Worm (Caenorhabditis elegans) whole organism, L2 larva: Measurements from ENCODE around the gene T05C12.15.

Source experiments
- C34F6.9 ChIP-seq: fragments of 150-350 bp; optimal IDR thresholded peaks from 2 replicates; lab custom pipeline; 2014; ENCODE audit warnings: missing biosample characterization, missing genetic modification characterization
- F13H6.1 ChIP-seq: sonication (generic microtip); optimal IDR thresholded peaks from 2 replicates; lab custom pipeline; 2016; ENCODE audit warnings: missing genetic modification characterization, missing compliant biosample characterization
- R02D3.7 ChIP-seq: fragments of 150-350 bp; optimal IDR thresholded peaks from 2 replicates; lab custom pipeline; 2014; ENCODE audit warnings: missing biosample characterization, missing genetic modification characterization
- Y55F3AM.14 ChIP-seq: fragments of 200-800 bp; sonication (Bioruptor generic); optimal IDR thresholded peaks from 2 replicates; lab custom pipeline; 2018; ENCODE audit warnings: mild to moderate bottlenecking, missing genetic modification characterization, missing compliant biosample characterization
- ZK546.5 ChIP-seq: sonication (generic microtip); optimal IDR thresholded peaks from 2 replicates; lab custom pipeline; 2017; ENCODE audit warnings: missing biosample characterization, missing genetic modification characterization
- alr-1 ChIP-seq: fragments of 150-350 bp; optimal IDR thresholded peaks from 2 replicates; lab custom pipeline; 2014; ENCODE audit warnings: missing biosample characterization, missing genetic modification characterization
- aly-2 ChIP-seq: fragments of 150-350 bp; optimal IDR thresholded peaks from 2 replicates; lab custom pipeline; 2014; ENCODE audit warnings: missing biosample characterization, missing genetic modification characterization
- ama-1 ChIP-seq: fragments of 150-350 bp; optimal IDR thresholded peaks from 2 replicates; lab custom pipeline; 2018; ENCODE audit warnings: inconsistent platforms
- blmp-1 ChIP-seq: sonication (generic microtip); optimal IDR thresholded peaks from 2 replicates; lab custom pipeline; 2017; ENCODE audit warnings: missing genetic modification characterization, mild to moderate bottlenecking, missing compliant biosample characterization, antibody characterized with exemption, moderate library complexity; ENCODE audit not compliant: insufficient read depth
- ceh-16 ChIP-seq: fragments of 150-350 bp; optimal IDR thresholded peaks from 2 replicates; lab custom pipeline; 2014; ENCODE audit warnings: missing biosample characterization, missing genetic modification characterization
- ceh-82 ChIP-seq: fragments of 150-350 bp; optimal IDR thresholded peaks from 2 replicates; lab custom pipeline; 2014; ENCODE audit warnings: missing biosample characterization, missing genetic modification characterization
- crh-2 ChIP-seq: sonication (generic microtip); optimal IDR thresholded peaks from 2 replicates; lab custom pipeline; 2017; ENCODE audit warnings: missing biosample characterization, missing genetic modification characterization
- dmd-4 ChIP-seq: sonication (generic microtip); optimal IDR thresholded peaks from 2 replicates; lab custom pipeline; 2017; ENCODE audit warnings: missing biosample characterization, missing genetic modification characterization
- egl-27 ChIP-seq: sonication (generic microtip); optimal IDR thresholded peaks from 3 replicates; lab custom pipeline; 2017; ENCODE audit warnings: missing biosample characterization, missing genetic modification reagents, missing genetic modification characterization
- elt-1 ChIP-seq: fragments of 150-350 bp; optimal IDR thresholded peaks from 2 replicates; lab custom pipeline; 2014; ENCODE audit warnings: missing biosample characterization, missing genetic modification characterization
- elt-3 ChIP-seq: sonication (generic microtip); optimal IDR thresholded peaks from 2 replicates; lab custom pipeline; 2017; ENCODE audit warnings: missing biosample characterization, missing genetic modification characterization
- fos-1 ChIP-seq: fragments of 150-350 bp; optimal IDR thresholded peaks from 2 replicates; lab custom pipeline; 2014; ENCODE audit warnings: missing biosample characterization, missing genetic modification characterization
- gmeb-1 ChIP-seq: fragments of 150-350 bp; optimal IDR thresholded peaks from 2 replicates; lab custom pipeline; 2014; ENCODE audit warnings: missing biosample characterization, missing genetic modification characterization
- lin-11 ChIP-seq: fragments of 150-350 bp; sonication (generic microtip); optimal IDR thresholded peaks from 2 replicates; lab custom pipeline; 2014; ENCODE audit warnings: missing biosample characterization, missing genetic modification characterization, inconsistent platforms, mixed read lengths
- lin-13 ChIP-seq: fragments of 150-350 bp; optimal IDR thresholded peaks from 2 replicates; lab custom pipeline; 2014; ENCODE audit warnings: missing biosample characterization, missing genetic modification reagents, missing genetic modification characterization
- lin-39 ChIP-seq: fragments of 150-350 bp; optimal IDR thresholded peaks from 2 replicates; lab custom pipeline; 2014; ENCODE audit warnings: missing biosample characterization, missing genetic modification reagents, missing genetic modification characterization
- lsy-2 ChIP-seq, 2 experiments: fragments of 150-350 bp in 1 of 2; sonication (generic microtip) in 1 of 2; optimal IDR thresholded peaks; 2 replicates each; lab custom pipeline; 2014 to 2017; ENCODE audit warnings: missing biosample characterization in 2 of 2, missing genetic modification characterization in 2 of 2
- mab-5 ChIP-seq: fragments of 150-350 bp; optimal IDR thresholded peaks from 2 replicates; lab custom pipeline; 2014; ENCODE audit warnings: missing biosample characterization, missing genetic modification characterization
- mbf-1 ChIP-seq: sonication (generic microtip); optimal IDR thresholded peaks from 2 replicates; lab custom pipeline; 2017; ENCODE audit warnings: missing biosample characterization, missing genetic modification characterization
- mdl-1 ChIP-seq, 2 experiments: fragments of 150-350 bp in 1 of 2; sonication (generic microtip) in 1 of 2; optimal IDR thresholded peaks; 2 replicates each; lab custom pipeline; 2017; ENCODE audit warnings: missing biosample characterization in 2 of 2, missing genetic modification characterization in 2 of 2
- nhr-10 ChIP-seq: sonication (generic microtip); optimal IDR thresholded peaks from 2 replicates; lab custom pipeline; 2017; ENCODE audit warnings: missing biosample characterization, missing genetic modification characterization
- nhr-11 ChIP-seq: fragments of 150-350 bp; optimal IDR thresholded peaks from 2 replicates; lab custom pipeline; 2014; ENCODE audit warnings: missing biosample characterization, missing genetic modification characterization
- nhr-12 ChIP-seq: fragments of 150-350 bp; optimal IDR thresholded peaks from 2 replicates; lab custom pipeline; 2014; ENCODE audit warnings: missing biosample characterization, missing genetic modification characterization
- nhr-129 ChIP-seq: fragments of 150-350 bp; optimal IDR thresholded peaks from 2 replicates; lab custom pipeline; 2014; ENCODE audit warnings: missing biosample characterization, missing genetic modification characterization
- nhr-21 ChIP-seq: fragments of 150-350 bp; optimal IDR thresholded peaks from 2 replicates; lab custom pipeline; 2014; ENCODE audit warnings: missing biosample characterization, missing genetic modification characterization
- nhr-23 ChIP-seq: fragments of 150-350 bp; optimal IDR thresholded peaks from 2 replicates; lab custom pipeline; 2014; ENCODE audit warnings: missing biosample characterization, missing genetic modification reagents, missing genetic modification characterization
- nhr-237 ChIP-seq: fragments of 150-350 bp; optimal IDR thresholded peaks from 2 replicates; lab custom pipeline; 2014; ENCODE audit warnings: missing biosample characterization, missing genetic modification characterization
- nhr-25 ChIP-seq: fragments of 150-350 bp; sonication (generic microtip); optimal IDR thresholded peaks from 3 replicates; lab custom pipeline; 2014; ENCODE audit warnings: missing biosample characterization, missing genetic modification characterization
- nhr-6 ChIP-seq: fragments of 150-350 bp; optimal IDR thresholded peaks from 2 replicates; lab custom pipeline; 2014; ENCODE audit warnings: missing biosample characterization, missing genetic modification characterization
- nhr-77 ChIP-seq: fragments of 150-350 bp; optimal IDR thresholded peaks from 2 replicates; lab custom pipeline; 2014; ENCODE audit warnings: missing biosample characterization, missing genetic modification characterization
- peb-1 ChIP-seq: fragments of 150-350 bp; optimal IDR thresholded peaks from 2 replicates; lab custom pipeline; 2014; ENCODE audit warnings: missing biosample characterization, missing genetic modification characterization
- sem-4 ChIP-seq: fragments of 150-350 bp; optimal IDR thresholded peaks from 2 replicates; lab custom pipeline; 2014; ENCODE audit warnings: missing biosample characterization, missing genetic modification reagents, missing genetic modification characterization
- skn-1 ChIP-seq: sonication (generic microtip); optimal IDR thresholded peaks from 2 replicates; lab custom pipeline; 2017; ENCODE audit warnings: missing biosample characterization, missing genetic modification characterization
- sma-3 ChIP-seq: sonication (generic microtip); optimal IDR thresholded peaks from 2 replicates; lab custom pipeline; 2016; ENCODE audit warnings: missing genetic modification reagents, missing genetic modification characterization, missing compliant biosample characterization
- sma-9 ChIP-seq, 2 experiments: fragments of 150-350 bp in 1 of 2; sonication (generic microtip) in 1 of 2; optimal IDR thresholded peaks; 2 replicates each; lab custom pipeline; 2014 to 2016; ENCODE audit warnings: missing genetic modification characterization in 2 of 2, mild to moderate bottlenecking in 1 of 2, missing biosample characterization in 1 of 2, missing compliant biosample characterization in 1 of 2, missing genetic modification reagents in 1 of 2, moderate library complexity in 1 of 2
- snpc-4 ChIP-seq: fragments of 150-350 bp; optimal IDR thresholded peaks from 2 replicates; lab custom pipeline; 2014; ENCODE audit warnings: missing biosample characterization, missing genetic modification characterization
- unc-39 ChIP-seq: fragments of 150-350 bp; optimal IDR thresholded peaks from 2 replicates; lab custom pipeline; 2014; ENCODE audit warnings: missing biosample characterization, missing genetic modification characterization
- unc-55 ChIP-seq: fragments of 150-350 bp; sonication (generic microtip); optimal IDR thresholded peaks from 3 replicates; lab custom pipeline; 2014; ENCODE audit warnings: missing biosample characterization, missing genetic modification reagents, missing genetic modification characterization
- unc-62 ChIP-seq: fragments of 150-350 bp; optimal IDR thresholded peaks from 2 replicates; lab custom pipeline; 2014; ENCODE audit warnings: missing biosample characterization, missing genetic modification reagents, missing genetic modification characterization
- zag-1 ChIP-seq: fragments of 150-350 bp; optimal IDR thresholded peaks from 2 replicates; lab custom pipeline; 2014; ENCODE audit warnings: missing biosample characterization, missing genetic modification characterization
- ztf-1 ChIP-seq: fragments of 200-800 bp; sonication (Bioruptor generic); conservative IDR thresholded peaks from 2 replicates; pipeline ENCODE4 v1.3.6; 2022; ENCODE audit warnings: missing genetic modification characterization, missing compliant biosample characterization
- ztf-11 ChIP-seq: sonication (generic microtip); optimal IDR thresholded peaks from 2 replicates; lab custom pipeline; 2017; ENCODE audit warnings: missing biosample characterization, missing genetic modification characterization
- ztf-4 ChIP-seq: fragments of 150-350 bp; optimal IDR thresholded peaks from 2 replicates; lab custom pipeline; 2014; ENCODE audit warnings: missing biosample characterization, missing genetic modification characterization

T05C12.15 gene

ce11 chrII:8185016-8185493, 15.7 kb downstream of the T05C12.15 start, which contains the start of the genes mig-5 and cct-1:
Gene mig-5, minus strand, starts transcription at chrII:8185023.
Gene cct-1, plus strand, starts transcription at chrII:8185443.
- peak; percentile 98 for TF ChIP-seq gmeb-1 (tag; lab: Kevin White, UChicago)
- peak; percentile 63 for TF ChIP-seq skn-1 (tag; lab: Kevin White, UChicago)
- peak; percentile 99 for TF ChIP-seq C34F6.9 (tag; lab: Kevin White, UChicago)
- peak; percentile 90 for TF ChIP-seq fos-1
- TF ChIP-seq F13H6.1 (tag; lab: Kevin White, UChicago), result peak; percentile 96
- peak; percentile 94 for TF ChIP-seq nhr-129 (tag; lab: Kevin White, UChicago)
- TF ChIP-seq sma-3, result peak; percentile 98
- peak; percentile 16 for TF ChIP-seq elt-1 (tag; lab: Kevin White, UChicago)
- TF ChIP-seq nhr-237, result peak; percentile 84
- peak; percentile 9 for TF ChIP-seq alr-1
- TF ChIP-seq sma-9 (GFP tag; optimal IDR thresholded peaks at IDR 0.05; lab: Kevin White, UChicago), result peak; percentile 98
- TF ChIP-seq sma-9 (tag; optimal IDR thresholded peaks at IDR 0.05; lab: Kevin White, UChicago), result no peak
- TF ChIP-seq lin-11 (tag; lab: Kevin White, UChicago), result peak; percentile 98
- peak; percentile 91 for TF ChIP-seq ceh-82 (tag; lab: Kevin White, UChicago)
- peak; percentile 98 for TF ChIP-seq ztf-4 (tag; lab: Kevin White, UChicago)
- peak; percentile 90 for TF ChIP-seq snpc-4
- peak; percentile 92 for TF ChIP-seq ceh-16 (tag; lab: Kevin White, UChicago)
- peak; percentile 97 for TF ChIP-seq mab-5
- TF ChIP-seq egl-27 (tag; lab: Kevin White, UChicago), result peak; percentile 91
- peak; percentile 97 for TF ChIP-seq nhr-6 (tag; lab: Kevin White, UChicago)
- TF ChIP-seq aly-2, result no peak
- peak; percentile 71 for TF ChIP-seq Y55F3AM.14 (GFP tag; lab: Kevin White, UChicago)
- peak; percentile 83 for TF ChIP-seq R02D3.7 (tag; lab: Kevin White, UChicago)
- TF ChIP-seq nhr-77 (tag; lab: Kevin White, UChicago), result peak; percentile 86
- TF ChIP-seq blmp-1, result peak; percentile 75
- TF ChIP-seq nhr-23, result no peak
- TF ChIP-seq nhr-10, result peak; percentile 85
- peak; percentile 50 for TF ChIP-seq mbf-1 (tag; lab: Kevin White, UChicago)
- TF ChIP-seq nhr-21 (tag; lab: Kevin White, UChicago), result peak; percentile 97
- TF ChIP-seq nhr-11 (tag; lab: Kevin White, UChicago), result peak; percentile 48
- peak; percentile 99 for TF ChIP-seq nhr-25 (tag; lab: Kevin White, UChicago)
- TF ChIP-seq lsy-2 (tag; optimal IDR thresholded peaks at IDR 0.05; lab: Kevin White, UChicago), result peak; percentile 99 to 100
- peak; percentile 41 for TF ChIP-seq ama-1 (lab: Kevin White, UChicago)
- TF ChIP-seq lin-13 (GFP tag; lab: Kevin White, UChicago), result peak; percentile 97
- peak; percentile 89 for TF ChIP-seq unc-62 (GFP tag; lab: Kevin White, UChicago)
- no peak for TF ChIP-seq lin-39 (tag; lab: Kevin White, UChicago)
- no peak for TF ChIP-seq elt-3 (tag; lab: Kevin White, UChicago)
- TF ChIP-seq unc-39 (tag; lab: Kevin White, UChicago), result no peak
- peak; percentile 42 for TF ChIP-seq nhr-12 (tag; lab: Kevin White, UChicago)
- TF ChIP-seq crh-2, result peak; percentile 99
- TF ChIP-seq dmd-4 (tag; lab: Kevin White, UChicago), result peak; percentile 41
- TF ChIP-seq unc-55, result peak; percentile 100
- TF ChIP-seq ztf-1 (GFP tag; lab: Robert Waterston, UW), result no peak
- TF ChIP-seq peb-1 (tag; lab: Kevin White, UChicago), result no peak
- peak; percentile 94 for TF ChIP-seq zag-1
- TF ChIP-seq ztf-11, result peak; percentile 51
- peak; percentile 99 for TF ChIP-seq sem-4
- peak in 1 of 2 experiments; percentile 78 for TF ChIP-seq mdl-1 (tag; optimal IDR thresholded peaks at IDR 0.05; lab: Kevin White, UChicago)
- peak; percentile 90 for TF ChIP-seq ZK546.5
